Fruit fly (Drosophila melanogaster) whole organism, embryonic: ENCODE data around the gene gpp.

Experiments
- Aef1 ChIP-seq: fragments of 200-800 bp; sonication (Bioruptor generic); IDR thresholded peaks from 3 replicates; pipeline ENCODE4 v1.3.6; 2022; ENCODE audit warnings: missing biosample characterization, missing genetic modification characterization
- Antp ChIP-seq: fragments of 200-800 bp; sonication (Bioruptor generic); optimal IDR thresholded peaks from 3 replicates; lab custom pipeline; 2016; ENCODE audit warnings: missing biosample characterization, missing genetic modification characterization
- CG10209 ChIP-seq: fragments of 200-800 bp; sonication (Bioruptor generic); optimal IDR thresholded peaks from 3 replicates; lab custom pipeline; 2017; ENCODE audit warnings: missing biosample characterization, mild to moderate bottlenecking, missing genetic modification characterization, missing genetic modification reagents
- CG11398 ChIP-seq: fragments of 200-800 bp; sonication (Bioruptor generic); optimal IDR thresholded peaks from 2 replicates; lab custom pipeline; 2016; ENCODE audit warnings: missing biosample characterization, missing genetic modification characterization
- CG14710 ChIP-seq: fragments of 200-800 bp; sonication (Bioruptor generic); optimal IDR thresholded peaks from 3 replicates; lab custom pipeline; 2019; ENCODE audit warnings: missing biosample characterization, mild to moderate bottlenecking, missing genetic modification characterization, moderate library complexity
- CG1647 ChIP-seq: fragments of 200-800 bp; sonication (Bioruptor generic); optimal IDR thresholded peaks from 3 replicates; lab custom pipeline; 2016; ENCODE audit warnings: missing biosample characterization, missing genetic modification characterization
- CG16863 ChIP-seq: fragments of 200-800 bp; sonication (Bioruptor generic); optimal IDR thresholded peaks from 3 replicates; lab custom pipeline; 2016; ENCODE audit warnings: missing biosample characterization, missing genetic modification characterization
- CG18599 ChIP-seq: fragments of 200-800 bp; sonication (Bioruptor generic); optimal IDR thresholded peaks from 3 replicates; lab custom pipeline; 2017; ENCODE audit warnings: missing biosample characterization, missing genetic modification characterization, mild to moderate bottlenecking, moderate library complexity, missing genetic modification reagents
- CG4328 ChIP-seq: fragments of 200-800 bp; sonication (Bioruptor generic); optimal IDR thresholded peaks from 3 replicates; lab custom pipeline; 2017; ENCODE audit warnings: missing biosample characterization, missing genetic modification reagents, missing genetic modification characterization
- CG4360 ChIP-seq: fragments of 200-800 bp; sonication (Bioruptor generic); IDR thresholded peaks from 2 replicates; pipeline ENCODE4 v1.3.6; 2022; ENCODE audit warnings: missing biosample characterization, missing genetic modification characterization
- CG8290 ChIP-seq, 3 experiments: fragments of 200-800 bp; sonication (Bioruptor generic); optimal IDR thresholded peaks; 2 replicates each; lab custom pipeline; 2016 to 2019; ENCODE audit warnings: missing biosample characterization in 3 of 3, missing genetic modification characterization in 3 of 3, mild to moderate bottlenecking in 2 of 3, moderate library complexity in 1 of 3
- CG8359 ChIP-seq: fragments of 200-800 bp; sonication (Bioruptor generic); optimal IDR thresholded peaks from 2 replicates; lab custom pipeline; 2017; ENCODE audit warnings: missing biosample characterization, mild to moderate bottlenecking, missing genetic modification characterization, borderline replicate concordance
- CrebB ChIP-seq: fragments of 200-800 bp; sonication (Bioruptor generic); optimal IDR thresholded peaks from 3 replicates; lab custom pipeline; 2018; ENCODE audit warnings: missing biosample characterization, mild to moderate bottlenecking, missing genetic modification characterization
- Dfd ChIP-seq, 2 experiments: fragments of >200 bp; optimal IDR thresholded peaks; 2 replicates each; lab custom pipeline; 2017; ENCODE audit warnings: missing biosample characterization in 2 of 2, missing genetic modification characterization in 2 of 2
- Drgx ChIP-seq: fragments of 200-800 bp; sonication (Bioruptor generic); IDR thresholded peaks from 2 replicates; pipeline ENCODE4 v1.3.6; 2022; ENCODE audit warnings: missing biosample characterization, missing genetic modification characterization
- ERR ChIP-seq: fragments of 200-800 bp; sonication (Bioruptor generic); optimal IDR thresholded peaks from 2 replicates; lab custom pipeline; 2016; ENCODE audit warnings: missing biosample characterization, missing genetic modification characterization
- GATAe ChIP-seq: fragments of 200-800 bp; sonication (Bioruptor generic); conservative IDR thresholded peaks from 2 replicates; pipeline ENCODE4 v1.3.6; 2022; ENCODE audit warnings: missing biosample characterization, missing genetic modification characterization
- Hmx ChIP-seq: fragments of 200-800 bp; sonication (Bioruptor generic); optimal IDR thresholded peaks from 2 replicates; lab custom pipeline; 2016; ENCODE audit warnings: missing biosample characterization, missing genetic modification characterization
- Lim3 ChIP-seq: fragments of 200-800 bp; sonication (Bioruptor generic); IDR thresholded peaks from 2 replicates; pipeline ENCODE4 v1.3.6; 2022; ENCODE audit warnings: missing biosample characterization, missing genetic modification characterization
- Med ChIP-seq: fragments of 200-800 bp; sonication (Bioruptor generic); peaks from one replicate; lab custom pipeline; 2016; ENCODE audit warnings: missing biosample characterization, missing genetic modification characterization, mild to moderate bottlenecking, inconsistent platforms, moderate library complexity
- NC2α ChIP-seq: fragments of 200-800 bp; sonication (Bioruptor generic); optimal IDR thresholded peaks from 2 replicates; lab custom pipeline; 2016; ENCODE audit warnings: missing biosample characterization, missing genetic modification characterization
- Nf-YA ChIP-seq: fragments of 200-800 bp; sonication (Bioruptor generic); IDR thresholded peaks from 2 replicates; pipeline ENCODE4 v1.3.6; 2022; ENCODE audit warnings: missing biosample characterization, missing genetic modification characterization
- Six4 ChIP-seq: fragments of 200-800 bp; sonication (Bioruptor generic); optimal IDR thresholded peaks from 2 replicates; lab custom pipeline; 2016; ENCODE audit warnings: missing biosample characterization, missing genetic modification characterization
- Stat92E ChIP-seq, 3 experiments: fragments of >200 bp in 2 of 3; fragments of 200-800 bp in 1 of 3; sonication (Bioruptor generic) in 1 of 3; optimal IDR thresholded peaks; 2 replicates each; lab custom pipeline; 2017 to 2019; ENCODE audit warnings: missing biosample characterization in 3 of 3, missing genetic modification characterization in 3 of 3, mild to moderate bottlenecking in 1 of 3, moderate library complexity in 1 of 3
- bigmax ChIP-seq: fragments of 200-800 bp; sonication (Bioruptor generic); optimal IDR thresholded peaks from 2 replicates; lab custom pipeline; 2018; ENCODE audit warnings: missing biosample characterization, mild to moderate bottlenecking, missing genetic modification characterization
- br ChIP-seq: fragments of >200 bp; optimal IDR thresholded peaks from 2 replicates; lab custom pipeline; 2017
- caup ChIP-seq: fragments of 200-800 bp; sonication (Bioruptor generic); optimal IDR thresholded peaks from 3 replicates; lab custom pipeline; 2017; ENCODE audit warnings: missing biosample characterization, mild to moderate bottlenecking, missing genetic modification characterization, moderate library complexity; ENCODE audit not compliant: severe bottlenecking
- cg ChIP-seq: fragments of 200-800 bp; sonication (Bioruptor generic); optimal IDR thresholded peaks from 3 replicates; lab custom pipeline; 2019; ENCODE audit warnings: missing biosample characterization, mild to moderate bottlenecking, missing genetic modification characterization, moderate library complexity
- chinmo ChIP-seq: fragments of 200-800 bp; sonication (Bioruptor generic); IDR thresholded peaks from 4 replicates; pipeline ENCODE4 v1.3.6; 2022; ENCODE audit warnings: missing biosample characterization, missing genetic modification characterization; ENCODE audit not compliant: partially characterized antibody
- crc ChIP-seq: fragments of 200-800 bp; sonication (Bioruptor generic); optimal IDR thresholded peaks from 2 replicates; lab custom pipeline; 2016; ENCODE audit warnings: missing biosample characterization, missing genetic modification characterization
- jing ChIP-seq: fragments of 200-800 bp; sonication (Bioruptor generic); optimal IDR thresholded peaks from 2 replicates; lab custom pipeline; 2018; ENCODE audit warnings: missing biosample characterization, mild to moderate bottlenecking, missing genetic modification characterization
- onecut ChIP-seq: fragments of 200-800 bp; sonication (Bioruptor generic); IDR thresholded peaks from 2 replicates; pipeline ENCODE4 v1.3.6; 2022; ENCODE audit warnings: missing biosample characterization, missing genetic modification characterization
- otp ChIP-seq: fragments of 200-800 bp; sonication (Bioruptor generic); IDR thresholded peaks from 3 replicates; pipeline ENCODE4, ENCODE4 v1.3.6; 2022; ENCODE audit warnings: missing biosample characterization, missing genetic modification characterization
- pb ChIP-seq: fragments of 200-800 bp; sonication (Bioruptor generic); optimal IDR thresholded peaks from 3 replicates; lab custom pipeline; 2016; ENCODE audit warnings: missing biosample characterization, missing genetic modification characterization
- pfk ChIP-seq: fragments of 200-800 bp; sonication (Bioruptor generic); optimal IDR thresholded peaks from 2 replicates; lab custom pipeline; 2018; ENCODE audit warnings: missing biosample characterization, mild to moderate bottlenecking, missing genetic modification characterization, moderate library complexity
- pita ChIP-seq: fragments of 200-800 bp; sonication (Bioruptor generic); optimal IDR thresholded peaks from 2 replicates; lab custom pipeline; 2017; ENCODE audit warnings: missing biosample characterization, mild to moderate bottlenecking, missing genetic modification characterization
- psq ChIP-seq: fragments of 200-800 bp; sonication (Bioruptor generic); optimal IDR thresholded peaks from 2 replicates; lab custom pipeline; 2017; ENCODE audit warnings: missing biosample characterization, missing genetic modification characterization
- ranshi ChIP-seq: fragments of 200-800 bp; sonication (Bioruptor generic); IDR thresholded peaks from 2 replicates; pipeline ENCODE4 v1.3.6; 2022; ENCODE audit warnings: missing biosample characterization, missing genetic modification characterization
- sd ChIP-seq: fragments of 200-800 bp; sonication (Bioruptor generic); optimal IDR thresholded peaks from 3 replicates; lab custom pipeline; 2018; ENCODE audit warnings: missing biosample characterization, mild to moderate bottlenecking, missing genetic modification characterization, moderate library complexity
- sens ChIP-seq: fragments of 200-800 bp; sonication (Bioruptor generic); peaks from one replicate; lab custom pipeline; 2016; ENCODE audit warnings: missing biosample characterization, missing genetic modification characterization
- sim ChIP-seq: fragments of 200-800 bp; sonication (Bioruptor generic); IDR thresholded peaks from 2 replicates; pipeline ENCODE4 v1.3.6; 2022; ENCODE audit warnings: missing biosample characterization, missing genetic modification characterization
- sna ChIP-seq: fragments of 200-800 bp; sonication (Bioruptor generic); IDR thresholded peaks from 2 replicates; pipeline ENCODE4 v1.3.6; 2022; ENCODE audit warnings: missing biosample characterization, missing genetic modification characterization; ENCODE audit not compliant: partially characterized antibody
- sob ChIP-seq: fragments of 200-800 bp; sonication (Bioruptor generic); IDR thresholded peaks from 2 replicates; pipeline ENCODE4 v1.3.6; 2022; ENCODE audit warnings: missing biosample characterization, missing genetic modification characterization
- sr ChIP-seq: fragments of 200-800 bp; sonication (Bioruptor generic); IDR thresholded peaks from 3 replicates; pipeline ENCODE4 v1.3.6; 2022; ENCODE audit warnings: missing biosample characterization, missing genetic modification characterization
- ssp ChIP-seq: fragments of 200-800 bp; sonication (Bioruptor generic); IDR thresholded peaks from 2 replicates; pipeline ENCODE4 v1.3.6; 2022; ENCODE audit warnings: missing biosample characterization, missing genetic modification characterization
- ttk ChIP-seq: fragments of 200-800 bp; sonication (Bioruptor generic); IDR thresholded peaks from 2 replicates; pipeline ENCODE4 v2.1.2; 2022; ENCODE audit warnings: missing biosample characterization, missing genetic modification characterization
- zfh1 ChIP-seq: fragments of 200-800 bp; sonication (Bioruptor generic); IDR thresholded peaks from 3 replicates; pipeline ENCODE4 v1.3.6; 2022; ENCODE audit warnings: missing biosample characterization, missing genetic modification characterization

Gene gpp

dm6 chr3R:6413771-6414438 is 7.2 kb downstream of the gpp start:
- TF ChIP-seq CG18599, result peak; percentile 4
- no peak for TF ChIP-seq crc (GFP tag; lab: Kevin White, UChicago)
- peak; percentile 20; the same call in 1 of the 2 replicates for TF ChIP-seq ttk (GFP tag; lab: Robert Waterston, UW)
- 0 out of 2 replicates have a peak, but pooled peaks have one; percentile 2 for TF ChIP-seq Drgx (GFP tag; lab: Robert Waterston, UW)
- TF ChIP-seq GATAe (GFP tag; lab: Robert Waterston, UW), result no peak
- peak; percentile 97 for TF ChIP-seq onecut (GFP tag; lab: Robert Waterston, UW)
- 0 out of 2 replicates have a peak, but pooled peaks have one; percentile 7 for TF ChIP-seq sob (GFP tag; lab: Robert Waterston, UW)
- peak; percentile 65 for TF ChIP-seq cg (GFP tag; lab: Kevin White, UChicago)
- TF ChIP-seq CG16863 (GFP tag; lab: Kevin White, UChicago), result no peak
- no peak for TF ChIP-seq ERR (GFP tag; lab: Kevin White, UChicago)
- peak; percentile 0 for TF ChIP-seq sens (GFP tag; lab: Kevin White, UChicago)
- peak in 1 of 3 experiments; percentile 10 for TF ChIP-seq Stat92E (GFP tag; optimal IDR thresholded peaks at IDR 0.05; lab: Kevin White, UChicago)
- TF ChIP-seq psq (GFP tag; lab: Kevin White, UChicago), result peak; percentile 60
- TF ChIP-seq Dfd (GFP tag; optimal IDR thresholded peaks at IDR 0.05; lab: Kevin White, UChicago), result peak in 1 of 2 experiments; percentile 44
- TF ChIP-seq CG1647 (GFP tag; lab: Kevin White, UChicago), result no peak
- TF ChIP-seq chinmo, result 0 out of 4 replicates have a peak, but pooled peaks have one; percentile 10
- TF ChIP-seq Med (GFP tag; lab: Kevin White, UChicago), result peak; percentile 72
- TF ChIP-seq sr (GFP tag; lab: Robert Waterston, UW), result peak; percentile 53; the same call in 2 of the 3 replicates
- TF ChIP-seq CG8290 (GFP tag; optimal IDR thresholded peaks at IDR 0.05; lab: Kevin White, UChicago), result no peak
- TF ChIP-seq CG8290 (tag; optimal IDR thresholded peaks at IDR 0.05; lab: Kevin White, UChicago), result peak in 1 of 2 experiments; percentile 15
- peak; percentile 69 for TF ChIP-seq sd
- no peak for TF ChIP-seq Lim3 (GFP tag; lab: Robert Waterston, UW)

dm6 chr3R:6414439-6415344 is 8.0 kb downstream of the gpp start:
- no peak for TF ChIP-seq NC2α (GFP tag; lab: Kevin White, UChicago)
- no peak for TF ChIP-seq sna (GFP tag; lab: Robert Waterston, UW)
- TF ChIP-seq br (lab: Kevin White, UChicago), result no peak
- no peak for TF ChIP-seq Hmx
- TF ChIP-seq Six4, result no peak
- TF ChIP-seq ssp (GFP tag; lab: Robert Waterston, UW), result 0 out of 2 replicates have a peak, but pooled peaks have one; percentile 13
- no peak for TF ChIP-seq Antp (GFP tag; lab: Kevin White, UChicago)
- no peak for TF ChIP-seq zfh1 (GFP tag; lab: Robert Waterston, UW)
- peak; percentile 25 for TF ChIP-seq CG10209 (GFP tag; lab: Kevin White, UChicago)
- peak; percentile 1 for TF ChIP-seq CG8359 (GFP tag; lab: Kevin White, UChicago)
- no peak for TF ChIP-seq CG11398 (GFP tag; lab: Kevin White, UChicago)
- no peak for TF ChIP-seq Aef1 (GFP tag; lab: Robert Waterston, UW)
- no peak for TF ChIP-seq bigmax (GFP tag; lab: Kevin White, UChicago)
- TF ChIP-seq CrebB (tag; lab: Kevin White, UChicago), result no peak
- TF ChIP-seq CG4328, result no peak
- TF ChIP-seq sim (GFP tag; lab: Robert Waterston, UW), result no peak
- TF ChIP-seq Nf-YA, result no peak
- no peak for TF ChIP-seq pfk (GFP tag; lab: Kevin White, UChicago)
- TF ChIP-seq CG4360, result no peak
- 0 out of 2 replicates have a peak, but pooled peaks have one; percentile 5 for TF ChIP-seq ranshi
- 0 out of 3 replicates have a peak, but pooled peaks have one; percentile 13 for TF ChIP-seq otp
- TF ChIP-seq caup (GFP tag; lab: Kevin White, UChicago), result peak; percentile 36
- TF ChIP-seq CG14710 (tag; lab: Kevin White, UChicago), result peak; percentile 2
- TF ChIP-seq jing, result no peak
- no peak for TF ChIP-seq pita (GFP tag; lab: Kevin White, UChicago)
- no peak for TF ChIP-seq pb
